Fruit fly (Drosophila melanogaster): ENCODE results near the gene CG43083.
A peak's percentile ranks its signal among the peaks of the same experiment; 100 is the strongest.

CG43083 gene

dm6 chr3L:15672800-15673199, 24.4 kb downstream of the CG43083 start (continued):
- TF ChIP-seq Hr39 (optimal IDR thresholded peaks at IDR 0.05): no peak
- TF ChIP-seq unpg (GFP tag; optimal IDR thresholded peaks at IDR 0.05): peak; percentile 51
- TF ChIP-seq pum (GFP tag; optimal IDR thresholded peaks at IDR 0.05): no peak
- no peak for TF ChIP-seq bbx (GFP tag; IDR thresholded peaks at IDR 0.05; ENCODE audit: partially characterized antibody)
- TF ChIP-seq D (optimal IDR thresholded peaks at IDR 0.05): no peak
- peak; percentile 49 for TF ChIP-seq D (GFP tag; optimal IDR thresholded peaks at IDR 0.05)
- peak; percentile 8 for TF ChIP-seq CG7556 (GFP tag; optimal IDR thresholded peaks at IDR 0.05)
- TF ChIP-seq tio (GFP tag; optimal IDR thresholded peaks at IDR 0.05): peak; percentile 29
- TF ChIP-seq cato (GFP tag; optimal IDR thresholded peaks at IDR 0.05; ENCODE audit: borderline replicate concordance): peak; percentile 7
- TF ChIP-seq gsb-n (tag; optimal IDR thresholded peaks at IDR 0.05): peak; percentile 51
- peak; percentile 29 for TF ChIP-seq CG13424 (tag; optimal IDR thresholded peaks at IDR 0.05)
- TF ChIP-seq CG2712 (tag; optimal IDR thresholded peaks at IDR 0.05): peak; percentile 72
- peak; percentile 35 for TF ChIP-seq CG15601 (tag; optimal IDR thresholded peaks at IDR 0.05)
- peak; percentile 40; the same call in 1 of the 2 replicates for TF ChIP-seq CG17328 (GFP tag; IDR thresholded peaks at IDR 0.05)
- no peak for TF ChIP-seq CG2120 (GFP tag; optimal IDR thresholded peaks at IDR 0.05)
- TF ChIP-seq CG8089 (GFP tag; optimal IDR thresholded peaks at IDR 0.05): no peak
- peak; percentile 30 for TF ChIP-seq Asciz (GFP tag; optimal IDR thresholded peaks at IDR 0.05)
- no peak for TF ChIP-seq CG3995 (GFP tag; optimal IDR thresholded peaks at IDR 0.05)
- TF ChIP-seq grau (tag; optimal IDR thresholded peaks at IDR 0.05): peak; percentile 51
- no peak for TF ChIP-seq z (GFP tag; IDR thresholded peaks at IDR 0.05)
- TF ChIP-seq otp (GFP tag; IDR thresholded peaks at IDR 0.05): 0 out of 3 replicates have a peak, but pooled peaks have one; percentile 15
- no peak for TF ChIP-seq Mes4 (GFP tag; optimal IDR thresholded peaks at IDR 0.05)
- TF ChIP-seq CG4424 (GFP tag; optimal IDR thresholded peaks at IDR 0.05): peak; percentile 43
- TF ChIP-seq CG4820 (GFP tag; optimal IDR thresholded peaks at IDR 0.05): peak; percentile 6
- peak; percentile 61 for TF ChIP-seq CG17829 (tag; optimal IDR thresholded peaks at IDR 0.05)
- TF ChIP-seq dmrt11E (tag; optimal IDR thresholded peaks at IDR 0.05): peak; percentile 88
- TF ChIP-seq CG15696 (tag; optimal IDR thresholded peaks at IDR 0.05): peak; percentile 44
- 0 out of 2 replicates have a peak, but pooled peaks have one; percentile 11 for TF ChIP-seq onecut (GFP tag; IDR thresholded peaks at IDR 0.05)
- TF ChIP-seq Optix (GFP tag; IDR thresholded peaks at IDR 0.05): no peak
- TF ChIP-seq CG8924 (tag; optimal IDR thresholded peaks at IDR 0.05): peak; percentile 31
- TF ChIP-seq CG1603 (tag; optimal IDR thresholded peaks at IDR 0.05): peak; percentile 29
- TF ChIP-seq gcm (GFP tag; optimal IDR thresholded peaks at IDR 0.05): peak; percentile 38
- TF ChIP-seq CG17359 (tag; optimal IDR thresholded peaks at IDR 0.05): peak; percentile 11
- peak; percentile 29; the same call in 1 of the 2 replicates for TF ChIP-seq CG4404 (GFP tag; IDR thresholded peaks at IDR 0.05)
- no peak for TF ChIP-seq hkb (optimal IDR thresholded peaks at IDR 0.05)
- TF ChIP-seq hkb (GFP tag; IDR thresholded peaks at IDR 0.05): 0 out of 2 replicates have a peak, but pooled peaks have one; percentile 36
- TF ChIP-seq CG14441 (GFP tag; IDR thresholded peaks at IDR 0.05): no peak
- TF ChIP-seq CG17802 (tag; optimal IDR thresholded peaks at IDR 0.05): peak; percentile 12
- TF ChIP-seq Med (GFP tag): peak; percentile 77
- peak; percentile 58 for TF ChIP-seq CG31441 (GFP tag; IDR thresholded peaks at IDR 0.05)
- TF ChIP-seq CG10979 (tag; optimal IDR thresholded peaks at IDR 0.05): peak; percentile 69
- peak; percentile 60 for TF ChIP-seq D19A (tag; optimal IDR thresholded peaks at IDR 0.05)
- TF ChIP-seq dpn (GFP tag; optimal IDR thresholded peaks at IDR 0.05): peak in 1 of 2 experiments; percentile 20
- peak in 1 of 2 experiments; percentile 75 for TF ChIP-seq bsh (GFP tag; optimal IDR thresholded peaks at IDR 0.05)
- peak; percentile 22; the same call in 1 of the 3 replicates for TF ChIP-seq row (GFP tag; IDR thresholded peaks at IDR 0.05)
- peak; percentile 55; the same call in 2 of the 3 replicates for TF ChIP-seq CG17361 (GFP tag; IDR thresholded peaks at IDR 0.05)
- TF ChIP-seq CG18262 (tag; optimal IDR thresholded peaks at IDR 0.05): peak; percentile 60
- peak; percentile 31 for TF ChIP-seq Spps (tag; optimal IDR thresholded peaks at IDR 0.05)
- TF ChIP-seq CG34376 (GFP tag; optimal IDR thresholded peaks at IDR 0.05): no peak
- TF ChIP-seq dati (GFP tag; IDR thresholded peaks at IDR 0.05): 0 out of 2 replicates have a peak, but pooled peaks have one; percentile 19
- peak; percentile 26 for TF ChIP-seq twi (tag; optimal IDR thresholded peaks at IDR 0.05)
